Worm (Caenorhabditis elegans) whole organism, L4/young adult: ENCODE data around the gene nas-21.

Source experiments
- dao-5 ChIP-seq: sonication (generic microtip); optimal IDR thresholded peaks from 2 replicates; lab custom pipeline; 2016; ENCODE audit warnings: missing genotype, missing genetic modification characterization, moderate library complexity, missing compliant biosample characterization
- him-1 ChIP-seq: sonication (generic microtip); optimal IDR thresholded peaks from 2 replicates; lab custom pipeline; 2016; ENCODE audit warnings: missing genotype, missing genetic modification reagents, missing genetic modification characterization, missing compliant biosample characterization

DNA sequence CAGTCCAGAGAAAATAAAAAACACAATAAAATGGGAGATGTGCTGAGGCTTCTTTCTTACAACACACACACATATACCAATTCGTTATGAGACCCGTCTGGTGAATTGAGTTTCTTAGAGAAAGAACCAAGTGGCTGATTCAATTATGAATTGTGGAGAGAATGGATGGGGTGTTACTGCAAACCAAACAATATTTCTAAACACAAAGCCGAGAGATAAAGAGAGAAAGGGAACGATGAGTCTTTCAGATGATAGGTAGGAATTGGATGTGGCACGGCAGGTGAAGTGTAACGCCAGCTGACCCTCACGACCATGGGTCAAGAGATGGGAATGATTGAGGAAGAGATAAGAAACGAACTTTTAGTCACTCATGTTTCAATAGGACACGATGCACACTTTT is 26.1 kb upstream of the nas-21 start, which contains the start of gene mig-17:
- TF ChIP-seq him-1 (tag; lab: Kevin White, UChicago) (no peak), dao-5 (tag; lab: Kevin White, UChicago) (no peak)
